Fruit fly (Drosophila melanogaster): Measurements from ENCODE around the gene PH4alphaNE2.

PH4alphaNE2 gene

dm6 chr3R:30464244-30464643 lies 47.8 kb downstream of the PH4alphaNE2 start:
- no peak for TF ChIP-seq Crg-1 (GFP tag; optimal IDR thresholded peaks at IDR 0.05)
- TF ChIP-seq CG5204 (GFP tag; optimal IDR thresholded peaks at IDR 0.05) = no peak
- no peak for TF ChIP-seq ovo (GFP tag; optimal IDR thresholded peaks at IDR 0.05)
- TF ChIP-seq CG14711 (tag; optimal IDR thresholded peaks at IDR 0.05) = no peak
- TF ChIP-seq cic (GFP tag; optimal IDR thresholded peaks at IDR 0.05) = no peak

- TF ChIP-seq bab1 (GFP tag; optimal IDR thresholded peaks at IDR 0.05) (no peak), CG33017 (tag; optimal IDR thresholded peaks at IDR 0.05) (no peak), tj (GFP tag; optimal IDR thresholded peaks at IDR 0.05) (no peak), Mnt (GFP tag; optimal IDR thresholded peaks at IDR 0.05) (no peak), ovo (GFP tag; optimal IDR thresholded peaks at IDR 0.05) (no peak), pad (GFP tag; optimal IDR thresholded peaks at IDR 0.05) (no peak), CG5204 (GFP tag; optimal IDR thresholded peaks at IDR 0.05) (no peak), kay (GFP tag; ENCODE audit: borderline replicate concordance) (no peak), CG1620 (GFP tag; optimal IDR thresholded peaks at IDR 0.05) (no peak), CG14711 (tag; optimal IDR thresholded peaks at IDR 0.05) (no peak), toe (GFP tag; optimal IDR thresholded peaks at IDR 0.05) (no peak), cnc (optimal IDR thresholded peaks at IDR 0.05) (no peak), CG7101 (tag; optimal IDR thresholded peaks at IDR 0.05) (no peak), cic (GFP tag; optimal IDR thresholded peaks at IDR 0.05) (no peak)
Measured at dm6 chr3R:30461608-30462243, 50.3 kb downstream of the PH4alphaNE2 start.

dm6 chr3R:30460187-30460586 lies 51.8 kb downstream of the PH4alphaNE2 start:
- TF ChIP-seq CG33017 (tag; optimal IDR thresholded peaks at IDR 0.05) (no peak), CG5204 (GFP tag; optimal IDR thresholded peaks at IDR 0.05) (no peak)
